Worm (Caenorhabditis elegans): ENCODE measurements around the gene hpk-1.

DNA sequence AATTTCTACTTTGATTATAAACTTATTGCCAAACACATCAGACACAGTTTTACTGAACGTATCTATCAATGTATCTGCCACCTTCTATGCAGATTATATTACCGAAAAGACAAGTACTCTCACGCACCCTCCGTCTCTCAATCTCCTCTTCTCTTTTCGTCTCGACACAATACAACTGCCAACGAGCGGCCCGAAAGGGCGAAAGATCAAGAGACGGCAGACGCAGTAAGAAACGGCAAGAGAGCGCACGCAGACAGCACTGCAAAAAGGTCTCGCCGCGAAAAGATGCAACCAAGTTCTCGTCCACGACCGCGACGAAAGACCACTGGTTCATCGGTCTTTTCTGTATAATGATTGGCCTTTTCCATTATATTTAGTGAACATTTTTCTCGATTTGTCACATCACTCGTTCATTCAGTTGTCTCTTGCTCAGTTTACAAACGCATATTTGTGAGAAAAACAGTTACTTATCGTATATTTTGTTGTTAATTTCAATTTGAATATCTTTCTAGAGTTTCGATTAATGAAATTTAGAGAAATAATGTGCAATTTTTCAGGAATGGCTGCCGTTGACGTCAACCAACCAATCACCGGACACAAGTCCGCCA, 26.4 kb downstream of the hpk-1 start, which contains the start of gene vha-12:
- TF ChIP-seq dmd-4 (tag; optimal IDR thresholded peaks at IDR 0.05) (no peak), egl-27 (tag; optimal IDR thresholded peaks at IDR 0.05) (peak; percentile 89), fos-1 (tag; optimal IDR thresholded peaks at IDR 0.05) (peak; percentile 83), mab-5 (tag; optimal IDR thresholded peaks at IDR 0.05) (peak; percentile 78), ama-1 (optimal IDR thresholded peaks at IDR 0.05) (peak; percentile 64), unc-62 (GFP tag; optimal IDR thresholded peaks at IDR 0.05) (no peak), nhr-10 (tag; optimal IDR thresholded peaks at IDR 0.05) (peak; percentile 48), elt-3 (tag; optimal IDR thresholded peaks at IDR 0.05) (no peak), snpc-4 (tag; optimal IDR thresholded peaks at IDR 0.05) (peak; percentile 66), lin-39 (tag; optimal IDR thresholded peaks at IDR 0.05) (no peak), R02D3.7 (tag; optimal IDR thresholded peaks at IDR 0.05) (no peak)

Data from whole organism, L2 larva.